Worm (Caenorhabditis elegans) whole organism, L3 larva: ENCODE measurements around the gene cysl-3.

Source experiments
- aly-2 ChIP-seq: fragments of 150-350 bp; optimal IDR thresholded peaks from 2 replicates; lab custom pipeline; 2014; ENCODE audit warnings: missing biosample characterization, missing genetic modification characterization
- ama-1 ChIP-seq: fragments of 150-350 bp; optimal IDR thresholded peaks from 2 replicates; lab custom pipeline; 2018
- daf-12 ChIP-seq: fragments of 150-350 bp; optimal IDR thresholded peaks from 2 replicates; lab custom pipeline; 2014; ENCODE audit warnings: missing biosample characterization, missing genetic modification reagents, missing genetic modification characterization
- jun-1 ChIP-seq: fragments of 150-350 bp; optimal IDR thresholded peaks from 2 replicates; lab custom pipeline; 2014; ENCODE audit warnings: missing biosample characterization, missing genetic modification reagents, missing genetic modification characterization
- lin-39 ChIP-seq: fragments of 150-350 bp; optimal IDR thresholded peaks from 2 replicates; lab custom pipeline; 2018; ENCODE audit warnings: missing biosample characterization, missing genetic modification reagents, missing genetic modification characterization
- nhr-12 ChIP-seq: fragments of 150-350 bp; optimal IDR thresholded peaks from 2 replicates; lab custom pipeline; 2014; ENCODE audit warnings: missing biosample characterization, missing genetic modification characterization
- nhr-23 ChIP-seq: fragments of 150-350 bp; optimal IDR thresholded peaks from 2 replicates; lab custom pipeline; 2014; ENCODE audit warnings: missing biosample characterization, missing genetic modification reagents, missing genetic modification characterization
- nhr-28 ChIP-seq: fragments of 150-350 bp; optimal IDR thresholded peaks from 2 replicates; lab custom pipeline; 2014; ENCODE audit warnings: missing biosample characterization, missing genetic modification characterization
- nhr-43 ChIP-seq: sonication (generic microtip); optimal IDR thresholded peaks from 2 replicates; lab custom pipeline; 2016; ENCODE audit warnings: mild to moderate bottlenecking, missing genetic modification characterization, missing compliant biosample characterization; ENCODE audit not compliant: poor library complexity, severe bottlenecking
- nhr-76 ChIP-seq: fragments of 150-350 bp; sonication (generic microtip); optimal IDR thresholded peaks from 5 replicates; lab custom pipeline; 2014; ENCODE audit warnings: missing biosample characterization, missing genetic modification characterization
- pha-4 ChIP-seq: fragments of 150-350 bp; optimal IDR thresholded peaks from 2 replicates; lab custom pipeline; 2014; ENCODE audit warnings: missing biosample characterization, missing genetic modification reagents, missing genetic modification characterization
- snpc-4 ChIP-seq: fragments of 150-350 bp; optimal IDR thresholded peaks from 2 replicates; lab custom pipeline; 2014; ENCODE audit warnings: missing biosample characterization, missing genetic modification characterization
- tbx-2 ChIP-seq: sonication (generic microtip); optimal IDR thresholded peaks from 2 replicates; lab custom pipeline; 2016; ENCODE audit warnings: mild to moderate bottlenecking, missing genetic modification characterization, missing compliant biosample characterization
- ztf-11 ChIP-seq: fragments of 150-350 bp; optimal IDR thresholded peaks from 2 replicates; lab custom pipeline; 2014; ENCODE audit warnings: missing biosample characterization, missing genetic modification characterization

DNA sequence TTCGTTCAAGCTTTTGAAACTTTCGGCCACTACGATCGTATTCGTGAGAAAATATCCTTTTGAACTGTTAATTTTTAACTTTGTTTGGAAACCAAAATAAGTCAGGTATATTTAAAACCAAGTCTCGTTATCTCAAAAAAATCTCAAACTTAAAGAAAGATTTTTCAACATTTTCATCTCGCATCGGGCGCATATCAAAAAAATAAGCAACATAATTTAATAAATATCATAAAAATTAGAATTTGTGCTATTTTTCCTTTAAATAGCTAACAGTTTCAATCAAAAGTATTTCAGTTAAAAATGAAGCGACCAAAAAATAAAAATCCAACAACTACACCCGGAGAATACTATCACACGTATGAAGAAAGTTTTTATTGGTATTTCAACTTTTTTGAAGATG lies 30.0 kb upstream of the cysl-3 start, which contains the start of gene srw-7:
- TF ChIP-seq nhr-28 (tag; lab: Kevin White, UChicago), result no peak
- TF ChIP-seq jun-1 (tag; lab: Kevin White, UChicago), result no peak
- TF ChIP-seq snpc-4 (tag; lab: Kevin White, UChicago), result no peak
- TF ChIP-seq ama-1 (lab: Kevin White, UChicago), result no peak
- no peak for TF ChIP-seq nhr-23
- TF ChIP-seq daf-12 (tag; lab: Kevin White, UChicago), result no peak
- TF ChIP-seq lin-39 (tag; lab: Kevin White, UChicago), result no peak
- TF ChIP-seq aly-2 (tag; lab: Kevin White, UChicago), result no peak
- no peak for TF ChIP-seq ztf-11 (tag; lab: Kevin White, UChicago)
- TF ChIP-seq nhr-76, result no peak
- TF ChIP-seq nhr-12 (tag; lab: Kevin White, UChicago), result no peak
- no peak for TF ChIP-seq tbx-2
- no peak for TF ChIP-seq pha-4
- TF ChIP-seq nhr-43, result no peak
